Fruit fly (Drosophila melanogaster) whole organism, embryonic: ENCODE results near the gene Hip1.
A peak's percentile ranks its signal among the peaks of the same experiment; 100 is the strongest.

Experiments used
- Abd-B ChIP-seq: fragments of 200-800 bp; sonication (Bioruptor generic); optimal IDR thresholded peaks from 2 replicates; lab custom pipeline; 2018; ENCODE audit warnings: missing biosample characterization, mild to moderate bottlenecking, missing genetic modification characterization, moderate library complexity
- Bdp1 ChIP-seq: fragments of 200-800 bp; sonication (Bioruptor generic); optimal IDR thresholded peaks from 3 replicates; lab custom pipeline; 2016; ENCODE audit warnings: missing biosample characterization, missing genetic modification characterization
- CG10979 ChIP-seq: fragments of 200-800 bp; sonication (Bioruptor generic); optimal IDR thresholded peaks from 2 replicates; lab custom pipeline; 2018; ENCODE audit warnings: missing biosample characterization, mild to moderate bottlenecking, missing genetic modification characterization, moderate library complexity
- CG12104 ChIP-seq: fragments of 200-800 bp; sonication (Bioruptor generic); optimal IDR thresholded peaks from 3 replicates; lab custom pipeline; 2016; ENCODE audit warnings: missing biosample characterization, missing genetic modification characterization
- CG17359 ChIP-seq: fragments of 200-800 bp; sonication (Bioruptor generic); optimal IDR thresholded peaks from 3 replicates; lab custom pipeline; 2018; ENCODE audit warnings: missing biosample characterization, mild to moderate bottlenecking, missing genetic modification characterization, moderate library complexity
- CG17912 ChIP-seq: fragments of 200-800 bp; sonication (Bioruptor generic); optimal IDR thresholded peaks from 2 replicates; lab custom pipeline; 2018; ENCODE audit warnings: missing biosample characterization, mild to moderate bottlenecking, missing genetic modification characterization
- CG31224 ChIP-seq: fragments of 200-800 bp; sonication (Bioruptor generic); IDR thresholded peaks from 2 replicates; pipeline ENCODE4 v1.3.6; 2022; ENCODE audit warnings: missing biosample characterization, missing genetic modification characterization
- CG31365 ChIP-seq: fragments of 200-800 bp; sonication (Bioruptor generic); optimal IDR thresholded peaks from 2 replicates; lab custom pipeline; 2018; ENCODE audit warnings: missing biosample characterization, mild to moderate bottlenecking, missing genetic modification characterization
- CG32767 ChIP-seq: fragments of 200-800 bp; sonication (Bioruptor generic); IDR thresholded peaks from 2 replicates; pipeline ENCODE4 v1.3.6; 2022; ENCODE audit warnings: missing biosample characterization, missing genetic modification characterization
- CG34422 ChIP-seq: fragments of 200-800 bp; sonication (Bioruptor generic); IDR thresholded peaks from 3 replicates; pipeline ENCODE4 v1.3.6; 2022; ENCODE audit warnings: missing biosample characterization, missing genetic modification characterization
- CG3995 ChIP-seq: fragments of 200-800 bp; sonication (Bioruptor generic); optimal IDR thresholded peaks from 3 replicates; lab custom pipeline; 2016; ENCODE audit warnings: missing biosample characterization, missing genetic modification characterization
- CG42726 ChIP-seq: fragments of 200-800 bp; sonication (Bioruptor generic); IDR thresholded peaks from 2 replicates; pipeline ENCODE4 v1.3.6; 2022; ENCODE audit warnings: missing biosample characterization, missing genetic modification characterization; ENCODE audit not compliant: partially characterized antibody
- CG4404 ChIP-seq: fragments of 200-800 bp; sonication (Bioruptor generic); IDR thresholded peaks from 2 replicates; pipeline ENCODE4 v1.3.6; 2022; ENCODE audit warnings: missing biosample characterization, missing genetic modification characterization
- CG5245 ChIP-seq: fragments of 200-800 bp; sonication (Bioruptor generic); optimal IDR thresholded peaks from 3 replicates; lab custom pipeline; 2016; ENCODE audit warnings: missing biosample characterization, missing genetic modification characterization
- CG6175 ChIP-seq: fragments of 200-800 bp; sonication (Bioruptor generic); IDR thresholded peaks from 3 replicates; pipeline ENCODE4 v1.3.6; 2022; ENCODE audit warnings: missing biosample characterization, missing genetic modification characterization
- CG8765 ChIP-seq: fragments of 200-800 bp; sonication (Bioruptor generic); IDR thresholded peaks from 2 replicates; pipeline ENCODE4 v1.3.6; 2022; ENCODE audit warnings: missing biosample characterization, missing genetic modification characterization
- CG8944 ChIP-seq: fragments of 200-800 bp; sonication (Bioruptor generic); optimal IDR thresholded peaks from 3 replicates; lab custom pipeline; 2016; ENCODE audit warnings: missing biosample characterization, missing genetic modification characterization
- CG9215 ChIP-seq: fragments of 200-800 bp; sonication (Bioruptor generic); IDR thresholded peaks from 2 replicates; pipeline ENCODE4 v1.3.6; 2022; ENCODE audit warnings: missing biosample characterization, missing genetic modification characterization
- CkIIα-i1 ChIP-seq: fragments of 200-800 bp; sonication (Bioruptor generic); IDR thresholded peaks from 2 replicates; pipeline ENCODE4 v1.3.6; 2022; ENCODE audit warnings: missing biosample characterization, missing genetic modification characterization
- CrebB ChIP-seq: fragments of 200-800 bp; sonication (Bioruptor generic); optimal IDR thresholded peaks from 3 replicates; lab custom pipeline; 2018; ENCODE audit warnings: missing biosample characterization, mild to moderate bottlenecking, missing genetic modification characterization
- Dek ChIP-seq: fragments of 200-800 bp; sonication (Bioruptor generic); optimal IDR thresholded peaks from 3 replicates; lab custom pipeline; 2019; ENCODE audit warnings: missing biosample characterization, mild to moderate bottlenecking, missing genetic modification characterization, moderate library complexity
- Doc3 ChIP-seq: fragments of 200-800 bp; sonication (Bioruptor generic); IDR thresholded peaks from 3 replicates; pipeline ENCODE4 v1.3.6; 2022; ENCODE audit warnings: missing biosample characterization, missing genetic modification characterization; ENCODE audit not compliant: partially characterized antibody
- Eip74EF ChIP-seq, 2 experiments: fragments of 200-800 bp in 1 of 2; fragments of >200 bp in 1 of 2; sonication (Bioruptor generic) in 1 of 2; optimal IDR thresholded peaks; 2 replicates each; lab custom pipeline; 2017 to 2019; ENCODE audit warnings: missing biosample characterization in 2 of 2, missing genetic modification characterization in 2 of 2, mild to moderate bottlenecking in 1 of 2, moderate library complexity in 1 of 2
- Gsc ChIP-seq: fragments of 200-800 bp; sonication (Bioruptor generic); IDR thresholded peaks from 2 replicates; pipeline ENCODE4 v1.3.6; 2022; ENCODE audit warnings: missing biosample characterization, missing genetic modification characterization
- HmgZ ChIP-seq: fragments of 200-800 bp; sonication (Bioruptor generic); optimal IDR thresholded peaks from 2 replicates; lab custom pipeline; 2018; ENCODE audit warnings: missing biosample characterization, mild to moderate bottlenecking, missing genetic modification characterization
- Hr78 ChIP-seq, 2 experiments: fragments of 200-800 bp in 1 of 2; fragments of >200 bp in 1 of 2; sonication (Bioruptor generic) in 1 of 2; optimal IDR thresholded peaks; 2 replicates each; lab custom pipeline; 2017 to 2019; ENCODE audit warnings: missing biosample characterization in 2 of 2, missing genetic modification characterization in 2 of 2, mild to moderate bottlenecking in 1 of 2, moderate library complexity in 1 of 2
- Optix ChIP-seq: fragments of 200-800 bp; sonication (Bioruptor generic); IDR thresholded peaks from 3 replicates; pipeline ENCODE4 v1.3.6; 2022; ENCODE audit warnings: missing biosample characterization, missing genetic modification characterization
- Ptx1 ChIP-seq: fragments of 200-800 bp; sonication (Bioruptor generic); IDR thresholded peaks from 2 replicates; pipeline ENCODE4 v1.3.6; 2022; ENCODE audit warnings: missing biosample characterization, missing genetic modification characterization
- ato ChIP-seq: fragments of 200-800 bp; sonication (Bioruptor generic); IDR thresholded peaks from 2 replicates; pipeline ENCODE4 v1.3.6; 2022; ENCODE audit warnings: missing biosample characterization, missing genetic modification characterization; ENCODE audit not compliant: partially characterized antibody
- btn ChIP-seq: fragments of 200-800 bp; sonication (Bioruptor generic); optimal IDR thresholded peaks from 2 replicates; lab custom pipeline; 2016; ENCODE audit warnings: missing biosample characterization, missing genetic modification characterization
- chm ChIP-seq: fragments of 200-800 bp; sonication (Bioruptor generic); IDR thresholded peaks from 2 replicates; pipeline ENCODE4 v1.3.6; 2022; ENCODE audit warnings: missing biosample characterization, missing genetic modification characterization
- chn ChIP-seq: fragments of 200-800 bp; sonication (Bioruptor generic); optimal IDR thresholded peaks from 2 replicates; lab custom pipeline; 2016; ENCODE audit warnings: missing biosample characterization, missing genetic modification characterization
- crc ChIP-seq: fragments of 200-800 bp; sonication (Bioruptor generic); optimal IDR thresholded peaks from 2 replicates; lab custom pipeline; 2016; ENCODE audit warnings: missing biosample characterization, missing genetic modification characterization
- dpn ChIP-seq, 2 experiments: fragments of 200-800 bp; sonication (Bioruptor generic); optimal IDR thresholded peaks; 3 replicates each; lab custom pipeline; 2016; ENCODE audit warnings: missing biosample characterization in 2 of 2, missing genetic modification characterization in 2 of 2
- fd3F ChIP-seq: fragments of 200-800 bp; sonication (Bioruptor generic); optimal IDR thresholded peaks from 2 replicates; lab custom pipeline; 2018; ENCODE audit warnings: missing biosample characterization, mild to moderate bottlenecking, missing genetic modification characterization, moderate library complexity
- fd64A ChIP-seq: fragments of 200-800 bp; sonication (Bioruptor generic); optimal IDR thresholded peaks from 3 replicates; lab custom pipeline; 2018; ENCODE audit warnings: missing biosample characterization, mild to moderate bottlenecking, missing genetic modification characterization
- fd96Cb ChIP-seq: fragments of 200-800 bp; sonication (Bioruptor generic); optimal IDR thresholded peaks from 2 replicates; lab custom pipeline; 2018; ENCODE audit warnings: missing biosample characterization, mild to moderate bottlenecking, missing genetic modification characterization, moderate library complexity
- hkb ChIP-seq, 2 experiments: fragments of 200-800 bp in 1 of 2; fragments of >200 bp in 1 of 2; sonication (Bioruptor generic) in 1 of 2; IDR thresholded peaks in 1 of 2; optimal IDR thresholded peaks in 1 of 2; 2 replicates each; pipeline versions ENCODE4 v1.3.6 to Lab custom; 2017 to 2022; ENCODE audit warnings: missing biosample characterization in 1 of 2, missing genetic modification characterization in 1 of 2
- ind ChIP-seq: fragments of 200-800 bp; sonication (Bioruptor generic); optimal IDR thresholded peaks from 3 replicates; lab custom pipeline; 2016; ENCODE audit warnings: missing biosample characterization, missing genetic modification characterization
- insv ChIP-seq, 2 experiments: fragments of 200-800 bp; sonication (Bioruptor generic); optimal IDR thresholded peaks; 3 replicates each; lab custom pipeline; 2016 to 2018; ENCODE audit warnings: missing biosample characterization in 2 of 2, missing genetic modification characterization in 2 of 2
- klu ChIP-seq: fragments of 200-800 bp; sonication (Bioruptor generic); IDR thresholded peaks from 2 replicates; pipeline ENCODE4 v1.3.6; 2022; ENCODE audit warnings: missing biosample characterization, missing genetic modification characterization
- knrl ChIP-seq: fragments of 200-800 bp; sonication (Bioruptor generic); IDR thresholded peaks from 3 replicates; pipeline ENCODE4 v1.3.6; 2022; ENCODE audit warnings: missing biosample characterization, missing genetic modification characterization; ENCODE audit not compliant: partially characterized antibody
- lab ChIP-seq: fragments of 200-800 bp; sonication (Bioruptor generic); optimal IDR thresholded peaks from 3 replicates; lab custom pipeline; 2017; ENCODE audit warnings: missing biosample characterization, missing genetic modification characterization, mild to moderate bottlenecking, moderate library complexity, missing genetic modification reagents
- nau ChIP-seq: fragments of 200-800 bp; sonication (Bioruptor generic); optimal IDR thresholded peaks from 3 replicates; lab custom pipeline; 2017; ENCODE audit warnings: missing biosample characterization, mild to moderate bottlenecking, missing genetic modification characterization, missing genetic modification reagents
- nmo ChIP-seq: fragments of 200-800 bp; sonication (Bioruptor generic); optimal IDR thresholded peaks from 2 replicates; lab custom pipeline; 2018; ENCODE audit warnings: missing biosample characterization, mild to moderate bottlenecking, missing genetic modification characterization, moderate library complexity
- nom ChIP-seq: fragments of 200-800 bp; sonication (Bioruptor generic); optimal IDR thresholded peaks from 2 replicates; lab custom pipeline; 2017; ENCODE audit warnings: missing biosample characterization, missing genetic modification characterization, mild to moderate bottlenecking, moderate library complexity, missing genetic modification reagents
- p53 ChIP-seq: fragments of 200-800 bp; sonication (Bioruptor generic); optimal IDR thresholded peaks from 2 replicates; lab custom pipeline; 2016; ENCODE audit warnings: missing biosample characterization, missing genetic modification characterization
- pum ChIP-seq: fragments of 200-800 bp; sonication (Bioruptor generic); optimal IDR thresholded peaks from 2 replicates; lab custom pipeline; 2016; ENCODE audit warnings: missing biosample characterization, missing genetic modification characterization
- sug ChIP-seq: fragments of 200-800 bp; optimal IDR thresholded peaks from 2 replicates; lab custom pipeline; 2019; ENCODE audit warnings: missing biosample characterization, mild to moderate bottlenecking, missing genetic modification characterization, moderate library complexity

Hip1 gene

DNA sequence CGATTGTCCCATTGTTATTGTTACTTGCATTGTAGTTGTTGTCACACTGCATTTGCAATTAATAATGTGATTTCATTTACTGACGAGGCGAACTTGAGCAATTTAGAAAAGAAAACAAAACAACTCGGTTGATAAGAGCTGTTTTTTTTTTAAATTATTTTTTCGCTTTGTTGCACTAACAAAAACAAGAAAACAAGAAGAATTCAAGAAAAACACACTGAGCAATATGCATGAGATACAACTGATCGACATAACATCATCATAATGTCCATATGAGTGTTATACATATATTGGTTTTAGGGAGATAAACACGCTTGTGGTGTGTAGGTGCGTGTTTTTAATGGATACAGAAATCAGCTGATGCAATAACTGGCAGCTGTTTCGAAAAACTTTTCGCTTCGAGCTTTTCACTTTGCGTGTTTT, 29.1 kb upstream of the Hip1 start (continued):
- TF ChIP-seq Optix (no peak), dpn (GFP tag; optimal IDR thresholded peaks at IDR 0.05; lab: Kevin White, UChicago) (peak in 1 of 2 experiments; percentile 7), CG17359 (tag; lab: Kevin White, UChicago) (peak; percentile 6), CrebB (tag; lab: Kevin White, UChicago) (peak; percentile 3), hkb (optimal IDR thresholded peaks at IDR 0.05; lab: Kevin White, UChicago) (no peak), hkb (GFP tag; IDR thresholded peaks at IDR 0.05; lab: Robert Waterston, UW) (peak; percentile 12; the same call in 1 of the 2 replicates), sug (tag; lab: Kevin White, UChicago) (peak; percentile 28), pum (GFP tag; lab: Kevin White, UChicago) (no peak), fd64A (GFP tag; lab: Kevin White, UChicago) (peak; percentile 27), CG8944 (no peak), nau (GFP tag; lab: Kevin White, UChicago) (peak; percentile 74), CG31224 (GFP tag; lab: Robert Waterston, UW) (no peak), lab (GFP tag; lab: Kevin White, UChicago) (peak; percentile 54), Abd-B (no peak), nmo (GFP tag; lab: Kevin White, UChicago) (no peak), chm (GFP tag; lab: Robert Waterston, UW) (no peak), nom (GFP tag; lab: Kevin White, UChicago) (peak; percentile 24), CG3995 (GFP tag; lab: Kevin White, UChicago) (no peak), fd3F (no peak), crc (GFP tag; lab: Kevin White, UChicago) (no peak), Eip74EF (GFP tag; optimal IDR thresholded peaks at IDR 0.05; lab: Kevin White, UChicago) (peak in 1 of 2 experiments; percentile 56), CG12104 (GFP tag; lab: Kevin White, UChicago) (no peak), fd96Cb (tag; lab: Kevin White, UChicago) (no peak), CG17912 (GFP tag; lab: Kevin White, UChicago) (no peak), CG31365 (tag; lab: Kevin White, UChicago) (no peak), CG4404 (GFP tag; lab: Robert Waterston, UW) (no peak), CG8765 (GFP tag; lab: Robert Waterston, UW) (no peak), CkIIα-i1 (no peak), knrl (GFP tag; lab: Robert Waterston, UW) (no peak), btn (GFP tag; lab: Kevin White, UChicago) (no peak), p53 (GFP tag; lab: Kevin White, UChicago) (no peak), CG32767 (GFP tag; lab: Robert Waterston, UW) (peak; percentile 34; the same call in 1 of the 2 replicates), ind (GFP tag; lab: Kevin White, UChicago) (no peak), CG34422 (no peak), klu (no peak), CG9215 (GFP tag; lab: Robert Waterston, UW) (no peak), Bdp1 (no peak), Dek (no peak), Doc3 (GFP tag; lab: Robert Waterston, UW) (no peak), CG42726 (GFP tag; lab: Robert Waterston, UW) (no peak), Hr78 (GFP tag; optimal IDR thresholded peaks at IDR 0.05; lab: Kevin White, UChicago) (no peak), CG6175 (GFP tag; lab: Robert Waterston, UW) (no peak), CG10979 (tag; lab: Kevin White, UChicago) (no peak), CG5245 (GFP tag; lab: Kevin White, UChicago) (no peak), chn (GFP tag; lab: Kevin White, UChicago) (no peak), Gsc (no peak), HmgZ (tag; lab: Kevin White, UChicago) (no peak), Ptx1 (GFP tag; lab: Robert Waterston, UW) (no peak), ato (GFP tag; lab: Robert Waterston, UW) (no peak), insv (GFP tag; optimal IDR thresholded peaks at IDR 0.05; lab: Kevin White, UChicago) (peak in 1 of 2 experiments; percentile 22)
